Fruit fly (Drosophila melanogaster): ENCODE results near the gene Nufip.
A peak's percentile ranks its signal among the peaks of the same experiment; 100 is the strongest.

Gene Nufip

dm6 chr3L:18781653-18782629 lies 33.8 kb upstream of the Nufip start (continued):
- TF ChIP-seq CG33213 (GFP tag; optimal IDR thresholded peaks at IDR 0.05) (no peak), CG11247 (GFP tag; IDR thresholded peaks at IDR 0.05) (0 out of 2 replicates have a peak, but pooled peaks have one; percentile 35), ems (GFP tag; optimal IDR thresholded peaks at IDR 0.05) (no peak), ATbp (GFP tag; optimal IDR thresholded peaks at IDR 0.05) (peak; percentile 42), Max (GFP tag; optimal IDR thresholded peaks at IDR 0.05) (no peak), Sox100B (GFP tag; optimal IDR thresholded peaks at IDR 0.05) (peak; percentile 83), CG12744 (GFP tag; optimal IDR thresholded peaks at IDR 0.05) (no peak), CG11456 (GFP tag; IDR thresholded peaks at IDR 0.05) (no peak), CG34422 (GFP tag; IDR thresholded peaks at IDR 0.05) (peak; percentile 57; the same call in 2 of the 3 replicates), CG3726 (GFP tag; IDR thresholded peaks at IDR 0.05) (peak; percentile 70; the same call in 1 of the 3 replicates), CG11560 (tag; IDR thresholded peaks at IDR 0.05) (no peak), mam (GFP tag; optimal IDR thresholded peaks at IDR 0.05) (peak; percentile 1), run (tag; optimal IDR thresholded peaks at IDR 0.05) (peak; percentile 51), CG1792 (GFP tag; optimal IDR thresholded peaks at IDR 0.05) (no peak), Jarid2 (GFP tag; optimal IDR thresholded peaks at IDR 0.05) (no peak), toy (GFP tag; IDR thresholded peaks at IDR 0.05) (no peak), insv (GFP tag; optimal IDR thresholded peaks at IDR 0.05) (no peak), Eip74EF (GFP tag; optimal IDR thresholded peaks at IDR 0.05) (peak in 1 of 2 experiments; percentile 64), Dip2 (GFP tag; IDR thresholded peaks at IDR 0.05) (no peak), CG13894 (tag; optimal IDR thresholded peaks at IDR 0.05) (no peak), seq (GFP tag; IDR thresholded peaks at IDR 0.05) (0 out of 2 replicates have a peak, but pooled peaks have one; percentile 60), trh (GFP tag; optimal IDR thresholded peaks at IDR 0.05) (peak; percentile 6), hkb (optimal IDR thresholded peaks at IDR 0.05) (no peak), hkb (GFP tag; IDR thresholded peaks at IDR 0.05) (peak; percentile 56), kay (GFP tag; optimal IDR thresholded peaks at IDR 0.05) (no peak), Trl (optimal IDR thresholded peaks at IDR 0.05) (peak in 1 of 2 experiments; percentile 31), Trl (GFP tag; optimal IDR thresholded peaks at IDR 0.05) (no peak), Fer2 (tag; optimal IDR thresholded peaks at IDR 0.05) (peak; percentile 14), z (GFP tag; IDR thresholded peaks at IDR 0.05) (no peak), CG2116 (GFP tag; optimal IDR thresholded peaks at IDR 0.05) (peak; percentile 15), bcd (GFP tag; optimal IDR thresholded peaks at IDR 0.05) (peak; percentile 40), bsh (GFP tag; optimal IDR thresholded peaks at IDR 0.05) (no peak), CG30020 (tag; optimal IDR thresholded peaks at IDR 0.05) (no peak), dpn (GFP tag; optimal IDR thresholded peaks at IDR 0.05) (peak; percentile 37 to 44), ara (GFP tag; IDR thresholded peaks at IDR 0.05) (no peak), CG18764 (GFP tag; optimal IDR thresholded peaks at IDR 0.05) (no peak), CG4404 (GFP tag; IDR thresholded peaks at IDR 0.05) (no peak), CG8290 (GFP tag; optimal IDR thresholded peaks at IDR 0.05) (no peak), CG8290 (tag; optimal IDR thresholded peaks at IDR 0.05) (no peak), CG10147 (GFP tag; optimal IDR thresholded peaks at IDR 0.05) (peak; percentile 22), CG4424 (GFP tag; optimal IDR thresholded peaks at IDR 0.05) (peak; percentile 46), lbe (GFP tag; optimal IDR thresholded peaks at IDR 0.05) (no peak), Optix (GFP tag; IDR thresholded peaks at IDR 0.05) (no peak), CG14441 (GFP tag; IDR thresholded peaks at IDR 0.05) (peak; percentile 40), psq (GFP tag; optimal IDR thresholded peaks at IDR 0.05) (no peak), sob (GFP tag; IDR thresholded peaks at IDR 0.05) (peak; percentile 41; the same call in 1 of the 2 replicates), Six4 (GFP tag; optimal IDR thresholded peaks at IDR 0.05) (peak; percentile 17), CG8924 (tag; optimal IDR thresholded peaks at IDR 0.05) (peak; percentile 6), CG17385 (GFP tag; optimal IDR thresholded peaks at IDR 0.05) (peak; percentile 62), croc (GFP tag; conservative IDR thresholded peaks at IDR 0.05) (no peak)

Data from whole organism, embryonic.